Fruit fly (Drosophila melanogaster) whole organism, wandering third instar larva: ENCODE data around the gene fy.

ENCODE experiments used
- CrebA ChIP-seq: fragments of 200-800 bp; sonication (Bioruptor generic); optimal IDR thresholded peaks from 2 replicates; lab custom pipeline; 2016; ENCODE audit warnings: missing biosample characterization, mild to moderate bottlenecking, missing genetic modification characterization, borderline replicate concordance
- Dfd ChIP-seq: fragments of >200 bp; optimal IDR thresholded peaks from 2 replicates; lab custom pipeline; 2017; ENCODE audit warnings: missing biosample characterization, missing genetic modification characterization
- Hnf4 ChIP-seq: fragments of 200-800 bp; sonication (Bioruptor generic); optimal IDR thresholded peaks from 2 replicates; lab custom pipeline; 2016; ENCODE audit warnings: missing biosample characterization, mild to moderate bottlenecking, missing genetic modification characterization
- Hr78 ChIP-seq: fragments of >200 bp; optimal IDR thresholded peaks from 2 replicates; lab custom pipeline; 2017; ENCODE audit warnings: missing biosample characterization, missing genetic modification characterization
- tai ChIP-seq: sonication (Bioruptor generic); optimal IDR thresholded peaks from 2 replicates; lab custom pipeline; 2016; ENCODE audit warnings: missing biosample characterization, missing genetic modification characterization

DNA sequence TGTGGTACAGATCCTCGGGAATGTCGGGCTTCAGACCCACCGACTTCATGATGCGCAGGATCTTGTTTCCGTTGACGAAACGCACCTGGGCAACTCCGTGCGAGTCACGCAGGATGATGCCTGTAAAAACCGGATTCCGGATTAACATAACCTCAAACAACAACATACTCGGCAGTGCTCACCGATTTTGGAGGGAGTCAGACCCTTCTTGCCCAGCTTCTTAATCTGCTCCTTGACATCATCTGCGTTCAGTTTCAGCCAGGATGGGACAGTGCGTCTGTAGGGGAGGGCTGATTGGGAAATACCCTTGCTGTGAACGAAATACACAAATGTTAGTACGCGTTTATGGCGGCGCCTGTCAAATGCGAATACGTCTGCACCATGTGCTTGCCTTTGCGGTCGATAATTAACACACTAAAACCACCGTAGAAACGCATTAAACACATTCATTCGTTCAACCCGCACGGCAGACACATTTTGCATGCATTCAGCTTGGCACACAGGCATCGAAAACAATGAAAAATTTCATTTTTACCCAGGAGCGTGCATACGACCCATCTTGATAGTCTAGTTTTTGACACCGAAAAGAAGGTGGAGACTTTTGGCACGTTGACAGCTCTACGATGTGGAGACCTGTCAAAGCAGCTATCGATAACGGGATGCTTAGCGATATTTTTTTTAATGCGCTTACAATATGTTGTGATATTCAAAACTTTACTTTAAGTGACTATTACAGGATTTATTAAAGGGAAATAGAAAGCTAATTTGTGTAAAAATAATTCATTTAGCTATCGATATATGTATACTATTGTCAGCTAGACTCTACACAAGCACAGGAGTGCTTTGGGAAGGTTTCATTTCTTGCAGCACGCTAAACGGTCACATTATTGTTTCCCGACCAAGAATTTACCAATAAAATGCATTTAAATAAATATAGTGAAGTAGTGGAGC, 38.8 kb downstream of the fy start, which contains the start of the genes RpS13 and CSN8:
- TF ChIP-seq Hr78 (GFP tag; lab: Kevin White, UChicago): no peak
- peak; percentile 48 for TF ChIP-seq tai (GFP tag; lab: Kevin White, UChicago)
- TF ChIP-seq CrebA (GFP tag; lab: Kevin White, UChicago): no peak
- TF ChIP-seq Hnf4 (GFP tag; lab: Kevin White, UChicago): peak; percentile 32
- no peak for TF ChIP-seq Dfd
